Fruit fly (Drosophila melanogaster): ENCODE results near the gene Cyp6d5.

The Cyp6d5 gene

dm6 chr3R:14035924-14036448 lies 7.0 kb downstream of the Cyp6d5 start, which contains the start of gene CG9922 (continued):
- TF ChIP-seq CG15696 (tag; optimal IDR thresholded peaks at IDR 0.05) (peak; percentile 57), toy (GFP tag; IDR thresholded peaks at IDR 0.05) (no peak), CG2712 (tag; optimal IDR thresholded peaks at IDR 0.05) (peak; percentile 61), usp (GFP tag; optimal IDR thresholded peaks at IDR 0.05) (no peak), Blimp-1 (GFP tag; optimal IDR thresholded peaks at IDR 0.05) (peak; percentile 25), Ada2b (GFP tag; IDR thresholded peaks at IDR 0.05) (no peak), caup (GFP tag; optimal IDR thresholded peaks at IDR 0.05; ENCODE audit: severe bottlenecking) (peak; percentile 15), fru (optimal IDR thresholded peaks at IDR 0.05) (no peak), Oaz (GFP tag; IDR thresholded peaks at IDR 0.05) (no peak), bigmax (GFP tag; optimal IDR thresholded peaks at IDR 0.05) (no peak), CG4328 (GFP tag; optimal IDR thresholded peaks at IDR 0.05) (no peak), CG10431 (GFP tag; optimal IDR thresholded peaks at IDR 0.05) (no peak), cad (GFP tag; optimal IDR thresholded peaks at IDR 0.05) (no peak), Dref (GFP tag; IDR thresholded peaks at IDR 0.05) (peak; percentile 64), salm (tag; optimal IDR thresholded peaks at IDR 0.05) (no peak), insv (GFP tag; optimal IDR thresholded peaks at IDR 0.05) (peak in 1 of 2 experiments; percentile 3), bab2 (GFP tag; optimal IDR thresholded peaks at IDR 0.05) (peak; percentile 47), Nf-YA (GFP tag; IDR thresholded peaks at IDR 0.05) (no peak), CG13424 (tag; optimal IDR thresholded peaks at IDR 0.05) (peak; percentile 61), CG31224 (GFP tag; IDR thresholded peaks at IDR 0.05) (peak; percentile 6; the same call in 1 of the 2 replicates), C15 (GFP tag; IDR thresholded peaks at IDR 0.05) (no peak), Sin3A (optimal IDR thresholded peaks at IDR 0.05) (peak; percentile 70), Opbp (GFP tag; IDR thresholded peaks at IDR 0.05; ENCODE audit: partially characterized antibody) (peak; percentile 75; the same call in 2 of the 3 replicates), CG7987 (GFP tag; optimal IDR thresholded peaks at IDR 0.05) (peak; percentile 51), vvl (GFP tag; IDR thresholded peaks at IDR 0.05) (peak; percentile 71), wdn (GFP tag; IDR thresholded peaks at IDR 0.05) (no peak), lmd (GFP tag; IDR thresholded peaks at IDR 0.05) (no peak), Max (GFP tag; optimal IDR thresholded peaks at IDR 0.05) (peak; percentile 85), cg (GFP tag; optimal IDR thresholded peaks at IDR 0.05) (peak; percentile 6), lov (optimal IDR thresholded peaks at IDR 0.05) (no peak), lov (GFP tag; IDR thresholded peaks at IDR 0.05) (no peak), PHDP (tag; optimal IDR thresholded peaks at IDR 0.05) (peak; percentile 55), shn (GFP tag; optimal IDR thresholded peaks at IDR 0.05) (peak; percentile 47), CG34422 (GFP tag; IDR thresholded peaks at IDR 0.05) (no peak), fd3F (GFP tag; optimal IDR thresholded peaks at IDR 0.05) (no peak), ci (GFP tag; IDR thresholded peaks at IDR 0.05) (peak; percentile 61; the same call in 2 of the 3 replicates), wor (GFP tag; IDR thresholded peaks at IDR 0.05) (no peak), ind (GFP tag; optimal IDR thresholded peaks at IDR 0.05) (peak; percentile 38), hb (GFP tag; IDR thresholded peaks at IDR 0.05; ENCODE audit: partially characterized antibody) (no peak), Mrtf (GFP tag; IDR thresholded peaks at IDR 0.05) (no peak), CG17328 (GFP tag; IDR thresholded peaks at IDR 0.05) (peak; percentile 21; the same call in 1 of the 2 replicates), CG10274 (GFP tag; optimal IDR thresholded peaks at IDR 0.05) (no peak), cato (GFP tag; optimal IDR thresholded peaks at IDR 0.05; ENCODE audit: borderline replicate concordance) (peak; percentile 12), Fer3 (tag; optimal IDR thresholded peaks at IDR 0.05) (no peak), ara (GFP tag; IDR thresholded peaks at IDR 0.05) (peak; percentile 11; the same call in 1 of the 2 replicates), peb (GFP tag; IDR thresholded peaks at IDR 0.05) (no peak), Lim3 (GFP tag; IDR thresholded peaks at IDR 0.05) (no peak), CG7372 (GFP tag; IDR thresholded peaks at IDR 0.05) (no peak), fu2 (GFP tag; optimal IDR thresholded peaks at IDR 0.05) (peak; percentile 19), az2 (GFP tag; optimal IDR thresholded peaks at IDR 0.05) (peak; percentile 38), ranshi (GFP tag; IDR thresholded peaks at IDR 0.05) (no peak), CHES-1-like (GFP tag; optimal IDR thresholded peaks at IDR 0.05) (peak; percentile 83)

All from whole organism, embryonic.